Worm (Caenorhabditis elegans) whole organism, young adult: ENCODE measurements around the gene F42C5.3.

Experiments
- B0336.3 ChIP-seq: fragments of 200-800 bp; sonication (Bioruptor generic); IDR thresholded peaks from 2 replicates; pipeline ENCODE4 v1.3.6; 2022; ENCODE audit warnings: missing genetic modification characterization, missing compliant biosample characterization
- F33H1.4 ChIP-seq: fragments of 200-800 bp; sonication (Bioruptor generic); IDR thresholded peaks from 2 replicates; pipeline ENCODE4 v1.3.6; 2022; ENCODE audit warnings: missing genetic modification reagents, missing genetic modification characterization, missing compliant biosample characterization
- F39B2.1 ChIP-seq: fragments of 200-800 bp; sonication (Bioruptor generic); IDR thresholded peaks from 2 replicates; pipeline ENCODE4 v1.3.6; 2022; ENCODE audit warnings: missing genetic modification reagents, missing genetic modification characterization, missing compliant biosample characterization
- F55B11.4 ChIP-seq: sonication (generic microtip); optimal IDR thresholded peaks from 2 replicates; lab custom pipeline; 2016; ENCODE audit warnings: missing compliant biosample characterization, missing genetic modification characterization, borderline replicate concordance; ENCODE audit not compliant: insufficient read depth
- F57A8.1 ChIP-seq: fragments of 200-800 bp; sonication (Bioruptor generic); optimal IDR thresholded peaks from 2 replicates; lab custom pipeline; 2018; ENCODE audit warnings: mild to moderate bottlenecking, missing genetic modification characterization, moderate library complexity, missing compliant biosample characterization
- K12H6.12 ChIP-seq: fragments of 200-800 bp; sonication (Bioruptor generic); optimal IDR thresholded peaks from 2 replicates; lab custom pipeline; 2018; ENCODE audit warnings: mild to moderate bottlenecking, missing genetic modification characterization, missing compliant biosample characterization
- Y53F4B.3 ChIP-seq: fragments of 200-800 bp; sonication (Bioruptor generic); IDR thresholded peaks from 2 replicates; pipeline ENCODE4 v1.3.6; 2022; ENCODE audit warnings: missing genetic modification reagents, missing genetic modification characterization, missing compliant biosample characterization
- ama-1 ChIP-seq, 3 experiments: fragments of 150-350 bp in 1 of 3; sonication (generic microtip) in 2 of 3; optimal IDR thresholded peaks; 2 replicates each; lab custom pipeline; 2014 to 2018; ENCODE audit warnings: missing biosample characterization in 2 of 3, missing genetic modification characterization in 2 of 3, missing genetic modification reagents in 2 of 3
- atf-7 ChIP-seq: sonication (generic microtip); optimal IDR thresholded peaks from 2 replicates; lab custom pipeline; 2017; ENCODE audit warnings: mild to moderate bottlenecking, missing genetic modification characterization, missing compliant biosample characterization
- attf-3 ChIP-seq: fragments of 200-800 bp; sonication (Bioruptor generic); conservative IDR thresholded peaks from 2 replicates; pipeline ENCODE4 v1.3.6; 2022; ENCODE audit warnings: missing genetic modification reagents, missing genetic modification characterization, missing compliant biosample characterization
- attf-5 ChIP-seq: fragments of 200-800 bp; sonication (Bioruptor generic); optimal IDR thresholded peaks from 2 replicates; lab custom pipeline; 2018; ENCODE audit warnings: mild to moderate bottlenecking, missing genetic modification characterization, missing compliant biosample characterization
- attf-6 ChIP-seq: fragments of 200-800 bp; sonication (Bioruptor generic); IDR thresholded peaks from 2 replicates; pipeline ENCODE4 v1.3.6; 2022; ENCODE audit warnings: missing genetic modification reagents, missing genetic modification characterization, missing compliant biosample characterization
- cebp-1 ChIP-seq, 2 experiments: fragments of 200-800 bp in 1 of 2; sonication (Bioruptor generic) in 1 of 2; sonication (generic microtip) in 1 of 2; IDR thresholded peaks in 1 of 2; optimal IDR thresholded peaks in 1 of 2; 2 replicates each; pipeline versions ENCODE4 v1.3.6 to Lab custom; 2017 to 2022; ENCODE audit warnings: missing compliant biosample characterization in 2 of 2, missing genetic modification characterization in 2 of 2, mild to moderate bottlenecking in 1 of 2, missing genetic modification reagents in 1 of 2, moderate library complexity in 1 of 2
- cebp-2 ChIP-seq: fragments of 200-800 bp; sonication (Bioruptor generic); IDR thresholded peaks from 2 replicates; pipeline ENCODE4 v1.3.6; 2022; ENCODE audit warnings: missing genetic modification characterization, missing compliant biosample characterization
- ceh-91 ChIP-seq: fragments of 200-800 bp; sonication (Bioruptor generic); IDR thresholded peaks from 2 replicates; pipeline ENCODE4 v1.3.6; 2022; ENCODE audit warnings: missing genetic modification reagents, missing genetic modification characterization, missing compliant biosample characterization
- dox-1 ChIP-seq: fragments of 200-800 bp; sonication (Bioruptor generic); IDR thresholded peaks from 2 replicates; pipeline ENCODE4 v1.3.6; 2022; ENCODE audit warnings: missing genetic modification reagents, missing genetic modification characterization, missing compliant biosample characterization
- efl-1 ChIP-seq: fragments of 150-350 bp; optimal IDR thresholded peaks from 2 replicates; lab custom pipeline; 2014; ENCODE audit warnings: missing biosample characterization, missing genetic modification reagents, missing genetic modification characterization
- egl-44 ChIP-seq: fragments of 200-800 bp; sonication (Bioruptor generic); IDR thresholded peaks from 2 replicates; pipeline ENCODE4 v1.3.6; 2022; ENCODE audit warnings: missing genetic modification reagents, missing genetic modification characterization, missing compliant biosample characterization
- egrh-3 ChIP-seq: fragments of 200-800 bp; sonication (Bioruptor generic); IDR thresholded peaks from 2 replicates; pipeline ENCODE4 v1.3.6; 2022; ENCODE audit warnings: missing genetic modification reagents, missing genetic modification characterization, missing compliant biosample characterization
- ekl-4 ChIP-seq: fragments of 200-800 bp; sonication (Bioruptor generic); IDR thresholded peaks from 2 replicates; pipeline ENCODE4 v1.3.6; 2022; ENCODE audit warnings: missing genetic modification reagents, missing genetic modification characterization, missing compliant biosample characterization
- him-1 ChIP-seq: sonication (generic microtip); optimal IDR thresholded peaks from 2 replicates; lab custom pipeline; 2016; ENCODE audit warnings: missing genotype, missing genetic modification reagents, missing genetic modification characterization, missing compliant biosample characterization
- hlh-12 ChIP-seq: sonication (generic microtip); optimal IDR thresholded peaks from 2 replicates; lab custom pipeline; 2016; ENCODE audit warnings: missing genetic modification characterization, missing compliant biosample characterization
- hlh-26 ChIP-seq: fragments of 200-800 bp; sonication (Bioruptor generic); conservative IDR thresholded peaks from 2 replicates; pipeline ENCODE4 v1.3.6; 2022; ENCODE audit warnings: missing genetic modification reagents, missing genetic modification characterization, missing compliant biosample characterization
- hrde-1 ChIP-seq: sonication (generic microtip); optimal IDR thresholded peaks from 2 replicates; lab custom pipeline; 2016; ENCODE audit warnings: missing genetic modification characterization, mild to moderate bottlenecking, missing compliant biosample characterization, moderate library complexity, missing genotype, missing genetic modification reagents, borderline replicate concordance
- lin-26 ChIP-seq: fragments of 200-800 bp; sonication (Bioruptor generic); IDR thresholded peaks from 2 replicates; pipeline ENCODE4 v1.3.6; 2022; ENCODE audit warnings: missing genetic modification reagents, missing genetic modification characterization, missing compliant biosample characterization
- lin-54 ChIP-seq: fragments of 200-800 bp; sonication (Bioruptor generic); optimal IDR thresholded peaks from 2 replicates; lab custom pipeline; 2018; ENCODE audit warnings: mild to moderate bottlenecking, missing genetic modification characterization, missing compliant biosample characterization
- lsy-27 ChIP-seq: sonication (generic microtip); optimal IDR thresholded peaks from 2 replicates; lab custom pipeline; 2017; ENCODE audit warnings: missing genetic modification characterization, mild to moderate bottlenecking, missing compliant biosample characterization, antibody characterized with exemption, missing genotype, borderline replicate concordance; ENCODE audit not compliant: insufficient read depth
- madf-3 ChIP-seq: fragments of 200-800 bp; sonication (Bioruptor generic); IDR thresholded peaks from 2 replicates; pipeline ENCODE4 v1.3.6; 2022; ENCODE audit warnings: missing genetic modification reagents, missing genetic modification characterization, missing compliant biosample characterization
- mcd-1 ChIP-seq: fragments of 200-800 bp; sonication (Bioruptor generic); IDR thresholded peaks from 2 replicates; pipeline ENCODE4 v1.3.6; 2022; ENCODE audit warnings: missing genetic modification reagents, missing genetic modification characterization, missing compliant biosample characterization
- mel-28 ChIP-seq: sonication (generic microtip); optimal IDR thresholded peaks from 2 replicates; lab custom pipeline; 2016; ENCODE audit warnings: borderline replicate concordance, mild to moderate bottlenecking, missing genetic modification characterization, missing compliant biosample characterization
- pbrm-1 ChIP-seq: fragments of 200-800 bp; sonication (Bioruptor generic); IDR thresholded peaks from 2 replicates; pipeline ENCODE4 v1.3.6; 2022; ENCODE audit warnings: missing genetic modification reagents, missing genetic modification characterization, missing compliant biosample characterization
- rcor-1 ChIP-seq: fragments of 200-800 bp; sonication (Bioruptor generic); IDR thresholded peaks from 2 replicates; pipeline ENCODE4 v1.3.6; 2022; ENCODE audit warnings: missing genetic modification reagents, missing genetic modification characterization, missing compliant biosample characterization
- repo-1 ChIP-seq: sonication (generic microtip); optimal IDR thresholded peaks from 2 replicates; lab custom pipeline; 2017; ENCODE audit warnings: mild to moderate bottlenecking, missing genetic modification characterization, missing compliant biosample characterization
- sdz-38 ChIP-seq: sonication (generic microtip); optimal IDR thresholded peaks from 2 replicates; lab custom pipeline; 2016; ENCODE audit warnings: missing genotype, missing genetic modification characterization, missing compliant biosample characterization
- snpc-4 ChIP-seq, 5 experiments: fragments of 150-350 bp in 1 of 5; sonication (generic microtip) in 4 of 5; optimal IDR thresholded peaks; 2 replicates each; lab custom pipeline; 2014 to 2018; ENCODE audit warnings: missing genetic modification characterization in 5 of 5, missing biosample characterization in 3 of 5, antibody characterized with exemption in 2 of 5, mild to moderate bottlenecking in 2 of 5, missing compliant biosample characterization in 2 of 5, missing genotype in 2 of 5, moderate library complexity in 2 of 5, missing genetic modification reagents in 1 of 5
- somi-1 ChIP-seq: fragments of 200-800 bp; sonication (Bioruptor generic); optimal IDR thresholded peaks from 2 replicates; lab custom pipeline; 2018; ENCODE audit warnings: mild to moderate bottlenecking, missing genetic modification characterization, missing compliant biosample characterization
- tbp1 ChIP-seq: fragments of 200-800 bp; sonication (Bioruptor generic); optimal IDR thresholded peaks from 2 replicates; lab custom pipeline; 2018; ENCODE audit warnings: mild to moderate bottlenecking, missing genetic modification characterization, missing compliant biosample characterization
- unc-130 ChIP-seq: sonication (generic microtip); optimal IDR thresholded peaks from 2 replicates; lab custom pipeline; 2016; ENCODE audit warnings: missing genetic modification reagents, missing genetic modification characterization, missing compliant biosample characterization
- xnd-1 ChIP-seq: sonication (generic microtip); optimal IDR thresholded peaks from 2 replicates; lab custom pipeline; 2016; ENCODE audit warnings: missing genotype, missing genetic modification reagents, missing genetic modification characterization, missing compliant biosample characterization
- zfh-2 ChIP-seq: fragments of 200-800 bp; sonication (Bioruptor generic); conservative IDR thresholded peaks from 2 replicates; pipeline ENCODE4 v1.3.6; 2022; ENCODE audit warnings: missing genetic modification reagents, missing genetic modification characterization, missing compliant biosample characterization
- ztf-22 ChIP-seq: fragments of 200-800 bp; sonication (Bioruptor generic); optimal IDR thresholded peaks from 2 replicates; lab custom pipeline; 2018; ENCODE audit warnings: mild to moderate bottlenecking, missing genetic modification characterization, moderate library complexity, missing compliant biosample characterization

The F42C5.3 gene

ce11 chrIV:7312620-7313194 lies 25.3 kb upstream of the F42C5.3 start (continued):
- TF ChIP-seq madf-3 (GFP tag; lab: Robert Waterston, UW) = peak; percentile 6; the same call in 1 of the 2 replicates
- no peak for TF ChIP-seq hlh-26
- TF ChIP-seq rcor-1 (GFP tag; lab: Robert Waterston, UW) = no peak; the same call in 1 of the 2 replicates
- no peak for TF ChIP-seq F39B2.1 (GFP tag; lab: Robert Waterston, UW)
- no peak for TF ChIP-seq egl-44
- TF ChIP-seq attf-6 (GFP tag; lab: Robert Waterston, UW) = peak; percentile 77; the same call in 1 of the 2 replicates
- no peak for TF ChIP-seq cebp-2
- peak; percentile 50 for TF ChIP-seq hrde-1 (tag; lab: Kevin White, UChicago)
- no peak for TF ChIP-seq pbrm-1 (GFP tag; lab: Robert Waterston, UW)
- TF ChIP-seq efl-1 (GFP tag; lab: Kevin White, UChicago) = no peak
- 0 out of 2 replicates have a peak, but pooled peaks have one; percentile 9 for TF ChIP-seq mcd-1 (GFP tag; lab: Robert Waterston, UW)
- no peak for TF ChIP-seq repo-1 (tag; lab: Kevin White, UChicago)
- peak; percentile 50 for TF ChIP-seq lin-54 (GFP tag; lab: Kevin White, UChicago)
- TF ChIP-seq F55B11.4 (tag; lab: Kevin White, UChicago) = no peak
- no peak for TF ChIP-seq cebp-1 (GFP tag; IDR thresholded peaks at IDR 0.05; lab: Robert Waterston, UW)
- no peak for TF ChIP-seq cebp-1 (tag; optimal IDR thresholded peaks at IDR 0.05; lab: Kevin White, UChicago)
- peak; percentile 11 for TF ChIP-seq tbp1 (GFP tag; lab: Kevin White, UChicago)
- TF ChIP-seq F33H1.4 (GFP tag; lab: Robert Waterston, UW) = peak; percentile 40
- TF ChIP-seq ama-1 (optimal IDR thresholded peaks at IDR 0.05; lab: Kevin White, UChicago) = no peak
- TF ChIP-seq ama-1 (GFP tag; optimal IDR thresholded peaks at IDR 0.05; lab: Kevin White, UChicago) = peak in 1 of 2 experiments; percentile 58
- TF ChIP-seq him-1 = no peak
- TF ChIP-seq lin-26 = peak; percentile 5; the same call in 1 of the 2 replicates
- peak; percentile 71; the same call in 1 of the 2 replicates for TF ChIP-seq ekl-4 (GFP tag; lab: Robert Waterston, UW)
- TF ChIP-seq dox-1 (GFP tag; lab: Robert Waterston, UW) = no peak
- no peak for TF ChIP-seq sdz-38 (tag; lab: Kevin White, UChicago)
- peak; percentile 31 for TF ChIP-seq unc-130
- TF ChIP-seq Y53F4B.3 (GFP tag; lab: Robert Waterston, UW) = no peak
- no peak for TF ChIP-seq egrh-3 (GFP tag; lab: Robert Waterston, UW)
- TF ChIP-seq B0336.3 (GFP tag; lab: Robert Waterston, UW) = peak; percentile 79
- TF ChIP-seq snpc-4 (GFP tag; optimal IDR thresholded peaks at IDR 0.05; lab: Kevin White, UChicago) = no peak
- TF ChIP-seq snpc-4 (tag; optimal IDR thresholded peaks at IDR 0.05; lab: Kevin White, UChicago) = peak in 1 of 4 experiments; percentile 57

- TF ChIP-seq madf-3 (GFP tag; lab: Robert Waterston, UW) = no peak
- no peak for TF ChIP-seq attf-5 (GFP tag; lab: Kevin White, UChicago)
- TF ChIP-seq tbp1 (GFP tag; lab: Kevin White, UChicago) = no peak
- TF ChIP-seq attf-3 (GFP tag; lab: Robert Waterston, UW) = no peak
- TF ChIP-seq lsy-27 = no peak
- TF ChIP-seq rcor-1 (GFP tag; lab: Robert Waterston, UW) = no peak
- TF ChIP-seq zfh-2 (GFP tag; lab: Robert Waterston, UW) = no peak
- no peak for TF ChIP-seq repo-1 (tag; lab: Kevin White, UChicago)
- TF ChIP-seq ceh-91 (GFP tag; lab: Robert Waterston, UW) = no peak
- no peak for TF ChIP-seq atf-7 (tag; lab: Kevin White, UChicago)
- no peak for TF ChIP-seq B0336.3 (GFP tag; lab: Robert Waterston, UW)
- TF ChIP-seq xnd-1 = no peak
- TF ChIP-seq hlh-12 (tag; lab: Kevin White, UChicago) = no peak
- TF ChIP-seq F57A8.1 (GFP tag; lab: Kevin White, UChicago) = no peak
- TF ChIP-seq ztf-22 = no peak
- TF ChIP-seq somi-1 (GFP tag; lab: Kevin White, UChicago) = no peak
- TF ChIP-seq lin-54 (GFP tag; lab: Kevin White, UChicago) = no peak
- no peak for TF ChIP-seq mel-28 (tag; lab: Kevin White, UChicago)
- no peak for TF ChIP-seq K12H6.12 (tag; lab: Kevin White, UChicago)
Measured at ce11 chrIV:7310842-7311241, 23.5 kb upstream of the F42C5.3 start.
